Fruit fly (Drosophila melanogaster) whole organism, adult: ENCODE data around the gene CG10993.

ENCODE experiments used
- CG14711 ChIP-seq: fragments of 200-800 bp; sonication (Bioruptor generic); optimal IDR thresholded peaks from 2 replicates; lab custom pipeline; 2018; ENCODE audit warnings: missing biosample characterization, mild to moderate bottlenecking, missing genetic modification characterization, moderate library complexity
- CG1620 ChIP-seq: fragments of 200-800 bp; sonication (Bioruptor generic); optimal IDR thresholded peaks from 2 replicates; lab custom pipeline; 2016; ENCODE audit warnings: missing biosample characterization, missing genetic modification characterization
- CG33017 ChIP-seq: fragments of 200-800 bp; sonication (Bioruptor generic); optimal IDR thresholded peaks from 2 replicates; lab custom pipeline; 2018; ENCODE audit warnings: missing biosample characterization, mild to moderate bottlenecking, missing genetic modification characterization, moderate library complexity
- CG7045 ChIP-seq: fragments of 200-800 bp; sonication (Bioruptor generic); optimal IDR thresholded peaks from 2 replicates; lab custom pipeline; 2017; ENCODE audit warnings: missing biosample characterization, mild to moderate bottlenecking, missing genetic modification characterization
- CG7101 ChIP-seq: fragments of 200-800 bp; sonication (Bioruptor generic); optimal IDR thresholded peaks from 2 replicates; lab custom pipeline; 2018; ENCODE audit warnings: missing biosample characterization, mild to moderate bottlenecking, missing genetic modification characterization, moderate library complexity
- Clk ChIP-seq: fragments of 200-800 bp; sonication (Bioruptor generic); optimal IDR thresholded peaks from 2 replicates; lab custom pipeline; 2017; ENCODE audit warnings: missing biosample characterization, missing genetic modification characterization
- Crg-1 ChIP-seq: fragments of 200-800 bp; sonication (Bioruptor generic); optimal IDR thresholded peaks from 2 replicates; lab custom pipeline; 2016; ENCODE audit warnings: missing biosample characterization, missing genetic modification characterization
- Mnt ChIP-seq: fragments of 200-800 bp; sonication (Bioruptor generic); optimal IDR thresholded peaks from 2 replicates; lab custom pipeline; 2016; ENCODE audit warnings: missing biosample characterization, mild to moderate bottlenecking, missing genetic modification characterization
- kay ChIP-seq: fragments of 200-800 bp; sonication (Bioruptor generic); peaks from one replicate; lab custom pipeline; 2016; ENCODE audit warnings: missing biosample characterization, missing genetic modification characterization, borderline replicate concordance
- ovo ChIP-seq: fragments of 200-800 bp; sonication (Bioruptor generic); optimal IDR thresholded peaks from 2 replicates; lab custom pipeline; 2016; ENCODE audit warnings: missing biosample characterization, missing genetic modification characterization
- pad ChIP-seq: fragments of 200-800 bp; sonication (Bioruptor generic); optimal IDR thresholded peaks from 3 replicates; lab custom pipeline; 2017; ENCODE audit warnings: missing biosample characterization, missing genetic modification characterization, mild to moderate bottlenecking, moderate library complexity, missing genetic modification reagents
- toe ChIP-seq: fragments of 200-800 bp; sonication (Bioruptor generic); optimal IDR thresholded peaks from 2 replicates; lab custom pipeline; 2016; ENCODE audit warnings: missing biosample characterization, missing genetic modification characterization

dm6 chrX:13819682-13820081 lies 28.8 kb upstream of the CG10993 start:
- TF ChIP-seq CG14711 (tag; lab: Kevin White, UChicago) (no peak), CG7101 (tag; lab: Kevin White, UChicago) (no peak), Crg-1 (GFP tag; lab: Kevin White, UChicago) (no peak), Clk (GFP tag; lab: Kevin White, UChicago) (no peak), CG1620 (GFP tag; lab: Kevin White, UChicago) (no peak), CG7045 (GFP tag; lab: Kevin White, UChicago) (no peak), ovo (GFP tag; lab: Kevin White, UChicago) (no peak), pad (GFP tag; lab: Kevin White, UChicago) (no peak), Mnt (no peak), toe (GFP tag; lab: Kevin White, UChicago) (no peak), kay (no peak), CG33017 (tag; lab: Kevin White, UChicago) (no peak)
